Worm (Caenorhabditis elegans): ENCODE data around the gene emc-2.

emc-2 gene

ce11 chrII:1323190-1323651, 17.3 kb upstream of the emc-2 start:
- TF ChIP-seq efl-1 (optimal IDR thresholded peaks at IDR 0.05) (peak; percentile 25 to 30), efl-1 (GFP tag; optimal IDR thresholded peaks at IDR 0.05 in 1 of 2) (peak in 1 of 2 experiments; percentile 28), fos-1 (tag; optimal IDR thresholded peaks at IDR 0.05) (no peak), lin-15B (tag; optimal IDR thresholded peaks at IDR 0.05) (peak; percentile 31), nhr-85 (tag) (no peak), unc-98 (GFP tag; IDR thresholded peaks at IDR 0.05) (no peak), jun-1 (tag; optimal IDR thresholded peaks at IDR 0.05) (no peak), efl-3 (GFP tag; optimal IDR thresholded peaks at IDR 0.05) (no peak), unc-130 (tag; optimal IDR thresholded peaks at IDR 0.05) (no peak), mab-9 (GFP tag; IDR thresholded peaks at IDR 0.05) (no peak), unc-86 (tag; optimal IDR thresholded peaks at IDR 0.05) (peak; percentile 55), egl-13 (tag; optimal IDR thresholded peaks at IDR 0.05) (peak; percentile 19), nhr-71 (tag; optimal IDR thresholded peaks at IDR 0.05) (peak; percentile 51), skn-1 (tag; optimal IDR thresholded peaks at IDR 0.05) (no peak), C04F5.9 (tag; optimal IDR thresholded peaks at IDR 0.05) (no peak), elt-3 (tag; optimal IDR thresholded peaks at IDR 0.05) (no peak), hlh-17 (GFP tag; optimal IDR thresholded peaks at IDR 0.05; ENCODE audit: borderline replicate concordance) (no peak), hpl-2 (GFP tag; optimal IDR thresholded peaks at IDR 0.05) (no peak), nhr-47 (tag; optimal IDR thresholded peaks at IDR 0.05) (peak; percentile 46), ceh-82 (tag; optimal IDR thresholded peaks at IDR 0.05) (peak in 1 of 3 experiments; percentile 50), fkh-8 (tag; optimal IDR thresholded peaks at IDR 0.05) (peak; percentile 50), ceh-8 (GFP tag; optimal IDR thresholded peaks at IDR 0.05) (peak; percentile 15), blmp-1 (tag; optimal IDR thresholded peaks at IDR 0.05) (no peak), dsc-1 (tag; optimal IDR thresholded peaks at IDR 0.05) (no peak), ztf-4 (tag; optimal IDR thresholded peaks at IDR 0.05) (no peak), mdl-1 (tag; optimal IDR thresholded peaks at IDR 0.05) (no peak), lin-14 (GFP tag; optimal IDR thresholded peaks at IDR 0.05) (peak; percentile 69), lsy-2 (tag; optimal IDR thresholded peaks at IDR 0.05) (peak; percentile 28 to 34), pqm-1 (tag; optimal IDR thresholded peaks at IDR 0.05) (no peak), lin-35 (GFP tag; optimal IDR thresholded peaks at IDR 0.05) (peak in 1 of 2 experiments; percentile 39), dpl-1 (GFP tag; optimal IDR thresholded peaks at IDR 0.05) (peak in 1 of 3 experiments; percentile 54), isw-1 (GFP tag; IDR thresholded peaks at IDR 0.05) (peak; percentile 19; the same call in 1 of the 2 replicates), nhr-20 (tag; optimal IDR thresholded peaks at IDR 0.05) (no peak), ces-1 (GFP tag; optimal IDR thresholded peaks at IDR 0.05) (peak; percentile 55), tbx-2 (tag; optimal IDR thresholded peaks at IDR 0.05) (peak; percentile 35), mef-2 (tag; optimal IDR thresholded peaks at IDR 0.05) (no peak), xbp-1 (tag; optimal IDR thresholded peaks at IDR 0.05) (no peak)

ce11 chrII:1322283-1323173, 16.6 kb upstream of the emc-2 start:
- TF ChIP-seq blmp-1 (tag; optimal IDR thresholded peaks at IDR 0.05) (no peak), fkh-10 (GFP tag; optimal IDR thresholded peaks at IDR 0.05) (no peak), nhr-19 (GFP tag; conservative IDR thresholded peaks at IDR 0.05) (no peak)

Data from whole organism, L1 larva.